Worm (Caenorhabditis elegans) whole organism, L3 larva: Measurements from ENCODE around the gene C17B7.4.
A peak's percentile ranks its signal among the peaks of the same experiment; 100 is the strongest.

ENCODE experiments used
- R02D3.7 ChIP-seq: fragments of 150-350 bp; optimal IDR thresholded peaks from 2 replicates; lab custom pipeline; 2014; ENCODE audit warnings: missing biosample characterization, missing genetic modification characterization
- ZK546.5 ChIP-seq: sonication (generic microtip); optimal IDR thresholded peaks from 2 replicates; lab custom pipeline; 2017; ENCODE audit warnings: missing biosample characterization, missing genetic modification characterization
- ceh-16 ChIP-seq: sonication (generic microtip); optimal IDR thresholded peaks from 2 replicates; lab custom pipeline; 2017; ENCODE audit warnings: missing biosample characterization, missing genetic modification characterization
- ceh-82 ChIP-seq: fragments of 150-350 bp; optimal IDR thresholded peaks from 2 replicates; lab custom pipeline; 2014; ENCODE audit warnings: missing biosample characterization, missing genetic modification characterization
- ceh-9 ChIP-seq: sonication (generic microtip); optimal IDR thresholded peaks from 2 replicates; lab custom pipeline; 2018; ENCODE audit warnings: missing biosample characterization, missing genetic modification characterization
- daf-12 ChIP-seq: fragments of 150-350 bp; optimal IDR thresholded peaks from 2 replicates; lab custom pipeline; 2014; ENCODE audit warnings: missing biosample characterization, missing genetic modification reagents, missing genetic modification characterization
- egl-27 ChIP-seq: sonication (generic microtip); optimal IDR thresholded peaks from 4 replicates; lab custom pipeline; 2017; ENCODE audit warnings: missing biosample characterization, missing genetic modification reagents, missing genetic modification characterization
- egl-5 ChIP-seq: fragments of 150-350 bp; optimal IDR thresholded peaks from 2 replicates; lab custom pipeline; 2017; ENCODE audit warnings: missing biosample characterization, missing genetic modification reagents, missing genetic modification characterization, inconsistent platforms
- elt-1 ChIP-seq: fragments of 150-350 bp; optimal IDR thresholded peaks from 2 replicates; lab custom pipeline; 2014; ENCODE audit warnings: missing biosample characterization, missing genetic modification characterization
- elt-2 ChIP-seq: sonication (generic microtip); optimal IDR thresholded peaks from 2 replicates; lab custom pipeline; 2016; ENCODE audit warnings: missing genetic modification reagents, mild to moderate bottlenecking, missing genetic modification characterization, missing compliant biosample characterization
- elt-3 ChIP-seq, 3 experiments: fragments of 150-350 bp in 1 of 3; sonication (generic microtip) in 2 of 3; optimal IDR thresholded peaks; 2 replicates in 2 of 3; 4 replicates in 1 of 3; lab custom pipeline; 2014 to 2017; ENCODE audit warnings: missing biosample characterization in 3 of 3, missing genetic modification characterization in 3 of 3
- eor-1 ChIP-seq, 2 experiments: fragments of 150-350 bp; optimal IDR thresholded peaks; 2 replicates each; lab custom pipeline; 2014 to 2018; ENCODE audit warnings: missing biosample characterization in 2 of 2, missing genetic modification characterization in 2 of 2
- fkh-10 ChIP-seq: sonication (generic microtip); optimal IDR thresholded peaks from 2 replicates; lab custom pipeline; 2017; ENCODE audit warnings: missing biosample characterization, missing genetic modification reagents, missing genetic modification characterization
- fkh-2 ChIP-seq: fragments of 150-350 bp; optimal IDR thresholded peaks from 2 replicates; lab custom pipeline; 2014; ENCODE audit warnings: missing biosample characterization, missing genetic modification reagents, missing genetic modification characterization
- hmg-11 ChIP-seq: sonication (generic microtip); optimal IDR thresholded peaks from 2 replicates; lab custom pipeline; 2016; ENCODE audit warnings: missing genetic modification characterization, missing compliant biosample characterization
- jun-1 ChIP-seq: fragments of 150-350 bp; optimal IDR thresholded peaks from 2 replicates; lab custom pipeline; 2014; ENCODE audit warnings: missing biosample characterization, missing genetic modification reagents, missing genetic modification characterization
- lin-15B ChIP-seq: fragments of 150-350 bp; optimal IDR thresholded peaks from 2 replicates; lab custom pipeline; 2014; ENCODE audit warnings: missing biosample characterization, missing genetic modification characterization
- lsy-12 ChIP-seq: sonication (generic microtip); optimal IDR thresholded peaks from 2 replicates; lab custom pipeline; 2016; ENCODE audit warnings: mild to moderate bottlenecking, missing genetic modification characterization, missing compliant biosample characterization
- nfya-1 ChIP-seq: sonication (generic microtip); optimal IDR thresholded peaks from 2 replicates; lab custom pipeline; 2017; ENCODE audit warnings: missing genetic modification characterization, mild to moderate bottlenecking, missing compliant biosample characterization, antibody characterized with exemption, moderate library complexity; ENCODE audit not compliant: insufficient read depth
- nhr-12 ChIP-seq: fragments of 150-350 bp; optimal IDR thresholded peaks from 2 replicates; lab custom pipeline; 2014; ENCODE audit warnings: missing biosample characterization, missing genetic modification characterization
- nhr-23 ChIP-seq: fragments of 150-350 bp; optimal IDR thresholded peaks from 2 replicates; lab custom pipeline; 2014; ENCODE audit warnings: missing biosample characterization, missing genetic modification reagents, missing genetic modification characterization
- nhr-28 ChIP-seq: fragments of 150-350 bp; optimal IDR thresholded peaks from 2 replicates; lab custom pipeline; 2014; ENCODE audit warnings: missing biosample characterization, missing genetic modification characterization
- nhr-67 ChIP-seq: fragments of 150-350 bp; optimal IDR thresholded peaks from 2 replicates; lab custom pipeline; 2014; ENCODE audit warnings: missing biosample characterization, missing genetic modification characterization
- nhr-76 ChIP-seq: fragments of 150-350 bp; sonication (generic microtip); optimal IDR thresholded peaks from 5 replicates; lab custom pipeline; 2014; ENCODE audit warnings: missing biosample characterization, missing genetic modification characterization
- nhr-77 ChIP-seq: fragments of 150-350 bp; optimal IDR thresholded peaks from 2 replicates; lab custom pipeline; 2014; ENCODE audit warnings: missing biosample characterization, missing genetic modification characterization
- pha-4 ChIP-seq: fragments of 150-350 bp; optimal IDR thresholded peaks from 2 replicates; lab custom pipeline; 2014; ENCODE audit warnings: missing biosample characterization, missing genetic modification reagents, missing genetic modification characterization
- pqm-1 ChIP-seq: fragments of 150-350 bp; optimal IDR thresholded peaks from 2 replicates; lab custom pipeline; 2017; ENCODE audit warnings: missing biosample characterization, missing genetic modification characterization, inconsistent platforms
- skn-1 ChIP-seq: fragments of 150-350 bp; optimal IDR thresholded peaks from 2 replicates; lab custom pipeline; 2014; ENCODE audit warnings: missing biosample characterization, missing genetic modification characterization
- snpc-4 ChIP-seq: fragments of 150-350 bp; optimal IDR thresholded peaks from 2 replicates; lab custom pipeline; 2014; ENCODE audit warnings: missing biosample characterization, missing genetic modification characterization
- zag-1 ChIP-seq: fragments of 150-350 bp; optimal IDR thresholded peaks from 2 replicates; lab custom pipeline; 2014; ENCODE audit warnings: missing biosample characterization, missing genetic modification characterization
- ztf-11 ChIP-seq: fragments of 150-350 bp; optimal IDR thresholded peaks from 2 replicates; lab custom pipeline; 2014; ENCODE audit warnings: missing biosample characterization, missing genetic modification characterization
- ztf-4 ChIP-seq: fragments of 150-350 bp; optimal IDR thresholded peaks from 2 replicates; lab custom pipeline; 2014; ENCODE audit warnings: missing biosample characterization, missing genetic modification characterization

C17B7.4 gene

DNA sequence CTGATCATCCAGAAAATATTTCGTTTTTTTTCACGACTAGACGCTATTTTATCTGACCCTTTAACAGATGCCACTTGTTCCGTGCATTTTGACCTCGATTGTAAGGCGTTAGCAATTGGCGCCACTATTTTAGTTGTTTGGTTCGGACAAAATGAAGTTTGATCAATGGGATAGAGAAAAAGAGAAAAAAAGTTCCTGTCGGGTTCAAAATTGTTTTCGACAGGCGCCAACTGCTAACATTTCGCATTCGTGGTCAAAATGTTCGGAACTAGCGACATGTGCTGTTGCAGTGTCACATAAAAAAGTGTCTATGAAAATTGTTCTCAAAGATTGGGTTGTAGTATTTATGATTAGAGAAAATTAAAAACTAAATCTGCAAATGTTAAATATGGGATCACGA, 8.4 kb downstream of the C17B7.4 start:
- TF ChIP-seq fkh-2 (tag; lab: Kevin White, UChicago) (no peak), nhr-67 (no peak), zag-1 (no peak), ceh-16 (no peak), fkh-10 (GFP tag; lab: Kevin White, UChicago) (no peak), nhr-76 (tag; lab: Kevin White, UChicago) (no peak), ztf-4 (no peak), eor-1 (tag; optimal IDR thresholded peaks at IDR 0.05; lab: Kevin White, UChicago) (no peak), jun-1 (tag; lab: Kevin White, UChicago) (no peak), elt-2 (tag; lab: Kevin White, UChicago) (no peak), nhr-77 (tag; lab: Kevin White, UChicago) (no peak), nfya-1 (tag; lab: Kevin White, UChicago) (no peak), R02D3.7 (tag; lab: Kevin White, UChicago) (no peak)

DNA sequence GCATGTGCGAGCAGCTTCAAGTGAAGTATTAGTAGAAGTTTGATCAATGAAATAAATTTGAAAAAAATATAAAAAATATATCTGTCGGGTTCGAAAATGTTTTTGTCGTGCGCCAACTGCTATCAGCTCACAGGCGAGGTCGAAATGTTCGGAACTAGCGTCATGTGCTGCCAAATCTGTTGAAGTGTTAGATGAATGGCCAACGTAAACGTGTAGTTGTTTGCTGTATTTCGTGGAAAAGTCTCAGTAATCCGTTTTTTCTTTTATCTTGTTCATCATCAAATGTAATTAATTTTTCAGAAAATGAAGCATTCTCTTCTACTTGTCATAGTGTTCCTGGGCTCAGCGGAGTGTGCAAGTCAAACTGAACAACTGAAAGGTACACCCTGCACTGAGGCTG, 10.8 kb downstream of the C17B7.4 start, which contains the start of gene C17B7.15:
C17B7.15 (plus strand) TSS at position 301 of the 400 bp plus-strand sequence.
- no peak for TF ChIP-seq snpc-4 (tag; lab: Kevin White, UChicago)
- no peak for TF ChIP-seq elt-3 (tag; optimal IDR thresholded peaks at IDR 0.05; lab: Kevin White, UChicago)
- no peak for TF ChIP-seq nhr-12 (tag; lab: Kevin White, UChicago)
- no peak for TF ChIP-seq pha-4 (tag; lab: Kevin White, UChicago)

DNA sequence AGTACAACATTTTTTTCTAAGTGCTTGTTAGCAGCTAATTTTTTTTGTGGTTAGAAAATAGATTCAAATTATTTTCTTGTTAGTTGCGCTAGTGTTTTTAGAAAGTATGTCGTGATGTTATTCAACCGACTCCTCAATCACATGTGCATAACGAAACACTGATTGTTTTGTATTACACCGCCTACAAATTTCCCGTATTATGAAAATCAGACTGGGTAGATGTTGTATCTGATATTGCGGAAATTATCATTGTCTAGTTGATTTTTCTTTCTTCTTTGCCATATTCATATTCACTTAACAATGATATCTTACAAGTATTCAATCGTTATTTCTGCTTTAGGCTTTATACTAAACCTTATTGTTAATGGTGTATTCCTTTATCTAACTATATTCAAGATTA, 12.2 kb downstream of the C17B7.4 start, which contains the start of gene str-63:
str-63 (plus strand) TSS at position 301 of the 400 bp plus-strand sequence.
- no peak for TF ChIP-seq ZK546.5 (tag; lab: Kevin White, UChicago)
- TF ChIP-seq fkh-10 (GFP tag; lab: Kevin White, UChicago), result no peak
- TF ChIP-seq ceh-9 (tag; lab: Kevin White, UChicago), result no peak
- no peak for TF ChIP-seq pqm-1
- TF ChIP-seq zag-1, result no peak
- TF ChIP-seq lsy-12 (tag; lab: Kevin White, UChicago), result no peak
- no peak for TF ChIP-seq hmg-11 (tag; lab: Kevin White, UChicago)
- TF ChIP-seq egl-5 (tag; lab: Kevin White, UChicago), result no peak
- TF ChIP-seq fkh-2 (tag; lab: Kevin White, UChicago), result no peak
- TF ChIP-seq nhr-28, result no peak
- TF ChIP-seq ztf-11 (tag; lab: Kevin White, UChicago), result no peak

DNA sequence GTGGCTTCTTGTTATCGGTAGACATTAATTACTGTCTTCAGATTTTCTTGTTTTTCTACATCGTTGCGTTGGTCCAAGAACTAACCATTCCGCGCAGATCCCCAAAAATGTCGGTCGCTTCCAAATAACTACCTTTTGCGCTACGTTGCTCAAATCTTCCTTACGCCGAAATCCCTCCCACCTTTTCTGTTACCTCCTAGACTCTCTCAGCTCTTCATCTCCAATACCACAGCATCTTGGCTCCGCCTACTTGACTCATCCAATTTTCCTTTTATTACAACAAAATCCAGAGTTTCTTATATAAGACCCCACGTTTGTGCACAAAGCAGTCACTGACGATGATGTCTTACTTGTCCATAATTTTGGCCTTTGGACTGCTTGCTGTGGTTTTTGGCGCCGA, 13.8 kb downstream of the C17B7.4 start, which contains the start of gene C17B7.12:
C17B7.12 (plus strand) TSS at position 301 of the 400 bp plus-strand sequence.
- TF ChIP-seq lin-15B (tag; lab: Kevin White, UChicago) (no peak), nhr-76 (tag; lab: Kevin White, UChicago) (no peak), daf-12 (tag; lab: Kevin White, UChicago) (no peak), ceh-82 (tag; lab: Kevin White, UChicago) (no peak), ZK546.5 (tag; lab: Kevin White, UChicago) (no peak), R02D3.7 (tag; lab: Kevin White, UChicago) (no peak), egl-27 (tag; lab: Kevin White, UChicago) (no peak), ztf-11 (tag; lab: Kevin White, UChicago) (no peak), zag-1 (no peak), elt-1 (tag; lab: Kevin White, UChicago) (no peak)

DNA sequence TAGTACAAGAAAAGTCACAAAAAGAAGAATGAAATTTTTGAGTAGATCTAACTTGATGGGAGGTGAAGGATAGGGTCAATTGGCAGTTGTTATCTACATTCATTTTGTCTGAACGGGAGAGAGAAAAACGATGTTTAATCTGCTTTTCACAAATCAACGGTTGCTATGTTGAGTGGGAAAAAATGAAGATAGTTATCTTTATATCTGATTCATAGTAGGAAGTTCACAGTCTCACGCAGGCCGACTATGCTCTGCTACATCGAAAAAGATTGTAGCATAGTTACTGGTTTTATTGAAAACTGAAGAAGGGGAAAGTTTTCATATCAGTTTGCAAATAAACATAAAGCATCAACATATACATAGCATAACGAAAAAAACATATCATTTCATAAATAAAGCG, 16.4 kb downstream of the C17B7.4 start:
- TF ChIP-seq elt-1 (tag; lab: Kevin White, UChicago), result peak; percentile 87
- TF ChIP-seq jun-1 (tag; lab: Kevin White, UChicago), result no peak
- peak; percentile 31 for TF ChIP-seq nhr-23 (tag; lab: Kevin White, UChicago)

DNA sequence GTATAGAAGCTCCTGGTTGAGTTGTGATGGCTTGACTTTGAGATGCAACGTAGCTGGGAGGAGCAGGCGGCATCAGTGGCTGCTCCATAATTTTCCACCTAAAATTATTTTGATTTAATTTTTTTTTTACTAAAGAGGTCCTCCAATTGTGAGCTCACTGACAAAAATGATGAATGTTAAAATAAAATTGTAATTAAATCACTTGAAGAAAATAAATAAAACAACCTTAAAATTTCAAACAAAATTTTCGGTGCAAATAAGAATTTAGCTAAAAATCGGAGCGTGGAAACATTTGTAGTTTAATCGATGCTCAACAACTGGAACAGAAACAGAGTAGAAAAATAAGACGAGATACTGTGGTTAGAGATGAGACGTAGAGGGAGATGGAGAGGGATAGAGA, 18.0 kb downstream of the C17B7.4 start, which contains the start of gene scrm-3:
scrm-3 (minus strand) TSS at position 101 of the 400 bp plus-strand sequence.
- TF ChIP-seq jun-1 (tag; lab: Kevin White, UChicago), result no peak
- no peak for TF ChIP-seq skn-1
- no peak for TF ChIP-seq ztf-11 (tag; lab: Kevin White, UChicago)
- TF ChIP-seq nfya-1 (tag; lab: Kevin White, UChicago), result no peak
- no peak for TF ChIP-seq nhr-23 (tag; lab: Kevin White, UChicago)
- no peak for TF ChIP-seq daf-12 (tag; lab: Kevin White, UChicago)
- no peak for TF ChIP-seq nhr-67
